Worm (Caenorhabditis elegans) whole organism, midembryonic: ENCODE data around the gene maa-1.

Experiments used
- T22C8.4 ChIP-seq: fragments of 200-800 bp; sonication (Bioruptor generic); IDR thresholded peaks from 2 replicates; pipeline ENCODE4 v1.3.6; 2022; ENCODE audit warnings: missing genetic modification characterization, missing compliant biosample characterization
- cog-1 ChIP-seq: sonication (generic microtip); optimal IDR thresholded peaks from 2 replicates; lab custom pipeline; 2016; ENCODE audit warnings: missing genetic modification characterization, missing compliant biosample characterization
- flt-1 ChIP-seq: fragments of 200-800 bp; sonication (Bioruptor generic); IDR thresholded peaks from 2 replicates; pipeline ENCODE4 v1.3.6; 2022; ENCODE audit warnings: missing genetic modification characterization, missing compliant biosample characterization
- klf-2 ChIP-seq: fragments of 200-800 bp; sonication (Bioruptor generic); conservative IDR thresholded peaks from 2 replicates; pipeline ENCODE4 v1.3.6; 2022; ENCODE audit warnings: missing genetic modification reagents, missing genetic modification characterization, missing compliant biosample characterization
- med-1 ChIP-seq: sonication (generic microtip); optimal IDR thresholded peaks from 2 replicates; lab custom pipeline; 2017; ENCODE audit warnings: missing genetic modification characterization, mild to moderate bottlenecking, missing compliant biosample characterization, antibody characterized with exemption, missing genetic modification reagents; ENCODE audit not compliant: insufficient read depth
- ref-1 ChIP-seq: fragments of 200-800 bp; sonication (Bioruptor generic); conservative IDR thresholded peaks from 2 replicates; pipeline ENCODE4 v1.3.6; 2022; ENCODE audit warnings: missing genetic modification reagents, missing genetic modification characterization, missing compliant biosample characterization
- tab-1 ChIP-seq: fragments of 200-800 bp; sonication (Bioruptor generic); IDR thresholded peaks from 2 replicates; pipeline ENCODE4 v1.3.6; 2022; ENCODE audit warnings: missing genetic modification characterization, missing compliant biosample characterization
- ztf-23 ChIP-seq: fragments of 200-800 bp; sonication (Bioruptor generic); IDR thresholded peaks from 2 replicates; pipeline ENCODE4 v1.3.6; 2022; ENCODE audit warnings: missing genetic modification reagents, missing genetic modification characterization, missing compliant biosample characterization
- ztf-29 ChIP-seq: fragments of 200-800 bp; sonication (Bioruptor generic); IDR thresholded peaks from 2 replicates; pipeline ENCODE4 v1.3.6; 2022; ENCODE audit warnings: missing genetic modification reagents, missing genetic modification characterization, missing compliant biosample characterization

maa-1 gene

DNA sequence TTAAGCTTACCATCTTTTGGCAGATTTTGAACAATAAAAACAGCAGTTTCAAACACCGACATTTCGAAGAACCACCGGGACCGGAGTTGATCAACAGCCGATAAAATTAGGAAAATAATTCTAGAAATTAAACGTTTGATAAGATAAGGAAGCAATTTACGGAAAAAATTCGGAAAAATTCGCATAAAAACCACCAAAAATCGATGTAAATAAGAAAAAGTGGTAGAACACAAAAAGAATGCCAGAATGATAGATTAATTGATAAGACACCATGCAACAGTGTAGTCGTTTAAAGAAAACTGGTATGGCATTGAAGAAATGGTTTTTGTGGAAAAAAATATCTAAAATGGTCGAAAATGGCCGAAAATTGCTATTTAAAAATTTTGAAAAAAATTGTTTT, at the start of gene maa-1:
TSS of gene maa-1 (minus strand) at position 120 of the 400 bp plus-strand sequence.
- TF ChIP-seq ref-1 (GFP tag; lab: Robert Waterston, UW) (no peak), klf-2 (GFP tag; lab: Robert Waterston, UW) (no peak), ztf-29 (GFP tag; lab: Robert Waterston, UW) (no peak), flt-1 (GFP tag; lab: Robert Waterston, UW) (no peak), med-1 (GFP tag; lab: Kevin White, UChicago) (no peak), tab-1 (GFP tag; lab: Robert Waterston, UW) (no peak), cog-1 (no peak), T22C8.4 (GFP tag; lab: Robert Waterston, UW) (no peak), ztf-23 (GFP tag; lab: Robert Waterston, UW) (no peak)

DNA sequence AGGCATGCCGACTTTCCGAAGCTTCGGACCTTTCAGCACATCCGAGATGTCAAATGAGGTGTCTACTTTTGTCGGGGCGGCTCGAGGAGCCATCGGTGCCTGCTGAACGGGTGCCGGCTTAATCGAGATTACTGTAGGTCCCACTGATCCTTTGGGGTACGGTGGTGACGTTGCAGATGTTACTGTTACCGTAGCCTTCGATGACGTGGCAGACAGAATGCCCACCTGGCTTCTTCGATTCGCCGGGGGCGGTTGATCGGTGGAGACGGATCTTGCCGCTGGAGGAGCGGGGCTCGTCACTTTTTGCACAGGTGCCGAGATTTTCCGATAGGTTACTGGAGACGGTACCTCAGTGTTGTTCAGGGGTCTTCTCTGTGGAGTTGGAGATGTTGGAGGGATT, 49.3 kb upstream of the maa-1 start:
- TF ChIP-seq tab-1 (GFP tag; lab: Robert Waterston, UW): no peak
- TF ChIP-seq T22C8.4 (GFP tag; lab: Robert Waterston, UW): no peak
- no peak for TF ChIP-seq klf-2 (GFP tag; lab: Robert Waterston, UW)
- no peak for TF ChIP-seq flt-1 (GFP tag; lab: Robert Waterston, UW)
- no peak for TF ChIP-seq cog-1
- no peak for TF ChIP-seq ref-1 (GFP tag; lab: Robert Waterston, UW)
- TF ChIP-seq med-1 (GFP tag; lab: Kevin White, UChicago): no peak
- no peak for TF ChIP-seq ztf-29 (GFP tag; lab: Robert Waterston, UW)
- no peak for TF ChIP-seq ztf-23 (GFP tag; lab: Robert Waterston, UW)

DNA sequence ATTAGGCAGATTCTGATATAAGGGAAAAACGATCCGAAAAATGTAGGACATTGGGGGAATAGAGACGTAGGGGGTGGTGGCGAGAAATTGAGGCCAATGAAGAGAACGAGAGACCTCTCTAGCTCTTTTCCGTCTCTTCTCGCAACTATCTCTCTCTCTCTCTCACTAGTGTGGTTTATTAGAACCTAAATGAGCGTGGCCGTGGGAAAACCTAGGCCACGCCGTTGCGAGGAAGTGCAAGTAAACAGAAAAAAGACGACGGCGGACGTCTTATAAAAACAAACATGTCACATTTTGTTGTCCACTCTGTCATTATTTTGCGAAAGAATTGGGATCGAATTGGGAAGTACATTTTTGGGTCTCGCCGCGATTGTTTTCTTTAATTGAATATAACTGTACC, 47.7 kb upstream of the maa-1 start:
- TF ChIP-seq cog-1: peak; percentile 64
- 0 out of 2 replicates have a peak, but pooled peaks have one; percentile 46 for TF ChIP-seq flt-1 (GFP tag; lab: Robert Waterston, UW)
- no peak for TF ChIP-seq ref-1 (GFP tag; lab: Robert Waterston, UW)
- peak; percentile 55; the same call in 1 of the 2 replicates for TF ChIP-seq ztf-23 (GFP tag; lab: Robert Waterston, UW)

DNA sequence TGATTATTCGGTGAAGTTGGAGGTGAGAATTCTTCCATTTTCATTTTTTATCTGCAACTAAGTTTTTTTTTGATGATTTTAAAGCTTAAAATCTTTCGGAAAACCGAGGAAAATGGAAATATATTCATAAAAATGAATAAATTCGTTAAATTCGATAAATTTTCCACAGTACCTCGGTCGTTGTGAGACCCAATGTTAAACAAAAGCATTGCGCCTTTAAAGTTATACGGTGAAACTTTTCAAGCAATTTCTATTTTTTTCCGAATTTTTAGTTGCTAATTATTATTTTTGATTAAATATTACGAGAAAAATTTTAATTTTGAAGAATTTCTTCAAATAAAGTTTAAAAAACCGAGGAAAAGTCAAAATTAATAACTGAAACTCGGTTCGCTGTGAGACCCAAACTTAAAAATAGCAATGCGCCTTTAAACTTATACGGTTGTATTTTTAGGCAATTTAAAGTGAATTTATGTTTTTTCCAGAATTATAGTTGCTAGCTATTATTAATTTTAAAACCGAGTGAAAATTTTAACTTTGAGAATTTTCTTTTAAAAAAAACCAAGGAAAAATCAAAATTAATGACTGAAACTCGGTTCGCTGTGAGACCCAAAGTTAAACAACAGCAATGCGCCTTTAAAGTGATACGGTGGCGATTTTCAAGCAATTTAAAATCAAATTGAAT, 47.0 kb upstream of the maa-1 start, which contains the start of gene taf-12:
TSS of gene taf-12 (minus strand) at position 51 of the 682 bp plus-strand sequence.
- TF ChIP-seq tab-1 (GFP tag; lab: Robert Waterston, UW) (no peak), T22C8.4 (GFP tag; lab: Robert Waterston, UW) (no peak), flt-1 (GFP tag; lab: Robert Waterston, UW) (no peak), klf-2 (GFP tag; lab: Robert Waterston, UW) (no peak), ztf-29 (GFP tag; lab: Robert Waterston, UW) (no peak)

DNA sequence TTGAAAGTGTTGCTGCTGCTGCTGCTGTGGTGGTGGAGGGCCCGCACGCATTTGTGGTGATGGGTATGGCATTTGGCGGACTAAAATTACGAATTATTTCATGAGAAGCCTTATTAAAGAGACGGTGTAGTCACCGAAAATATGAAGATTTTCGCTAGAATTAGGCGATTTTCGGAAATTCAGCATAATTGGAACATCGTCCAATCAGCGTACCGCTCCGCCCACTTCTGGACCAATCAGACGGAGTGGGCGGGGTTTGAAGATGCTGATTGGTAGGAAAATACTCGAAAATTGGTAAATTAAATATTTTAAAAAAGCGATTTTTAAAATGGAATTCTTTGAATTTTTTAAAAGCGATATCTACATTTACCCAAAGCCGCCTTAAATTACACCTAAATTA, 43.8 kb upstream of the maa-1 start:
- TF ChIP-seq ztf-23 (GFP tag; lab: Robert Waterston, UW) (no peak), ref-1 (GFP tag; lab: Robert Waterston, UW) (no peak), ztf-29 (GFP tag; lab: Robert Waterston, UW) (no peak), T22C8.4 (GFP tag; lab: Robert Waterston, UW) (no peak), tab-1 (GFP tag; lab: Robert Waterston, UW) (no peak), med-1 (GFP tag; lab: Kevin White, UChicago) (no peak), klf-2 (GFP tag; lab: Robert Waterston, UW) (no peak), cog-1 (no peak), flt-1 (GFP tag; lab: Robert Waterston, UW) (no peak)

DNA sequence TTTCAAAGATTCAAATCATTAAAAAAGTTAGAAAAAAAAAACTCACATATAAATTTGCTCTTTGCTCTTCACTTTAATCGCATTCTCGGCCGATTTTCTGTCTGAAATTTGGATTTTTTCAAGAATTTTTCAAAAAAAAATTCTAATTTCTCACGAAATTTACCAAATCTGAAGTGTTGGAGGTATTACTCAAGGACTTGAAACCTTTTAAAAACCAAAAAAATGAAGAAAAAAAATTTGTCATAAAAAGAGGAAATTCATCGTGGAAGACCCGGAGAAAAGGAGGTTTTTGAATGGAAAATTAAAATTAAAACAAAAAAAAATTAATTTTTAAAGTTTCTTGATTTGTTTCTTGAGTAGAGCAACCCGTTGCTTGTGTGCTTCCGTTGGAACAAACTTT, 39.8 kb upstream of the maa-1 start, which contains the start of gene Y56A3A.2:
TSS of gene Y56A3A.2 (minus strand) at position 101 of the 400 bp plus-strand sequence.
- TF ChIP-seq klf-2 (GFP tag; lab: Robert Waterston, UW) (no peak), ztf-29 (GFP tag; lab: Robert Waterston, UW) (no peak), cog-1 (no peak), flt-1 (GFP tag; lab: Robert Waterston, UW) (no peak), ref-1 (GFP tag; lab: Robert Waterston, UW) (no peak), tab-1 (GFP tag; lab: Robert Waterston, UW) (no peak), T22C8.4 (GFP tag; lab: Robert Waterston, UW) (no peak), ztf-23 (GFP tag; lab: Robert Waterston, UW) (no peak), med-1 (GFP tag; lab: Kevin White, UChicago) (no peak)

DNA sequence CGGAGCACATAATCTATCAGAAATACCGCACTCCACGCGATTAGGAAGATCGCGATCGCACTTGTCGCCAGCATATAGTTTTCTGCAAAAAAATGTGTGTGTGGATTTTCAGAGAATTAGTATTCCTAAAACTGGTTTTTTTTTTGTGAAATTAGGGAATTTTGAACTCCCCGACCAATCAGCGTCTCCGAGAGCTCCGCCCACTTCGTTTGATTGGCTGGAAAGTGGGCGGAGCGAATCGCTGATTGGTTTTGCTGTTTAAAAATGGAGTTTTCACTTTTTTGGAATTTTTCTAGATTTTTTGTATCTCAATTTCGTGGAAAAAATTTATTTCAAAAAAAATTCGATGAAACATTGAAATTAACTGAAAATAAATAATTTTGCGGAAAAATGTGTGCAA, 38.8 kb upstream of the maa-1 start:
- TF ChIP-seq tab-1 (GFP tag; lab: Robert Waterston, UW) (no peak), cog-1 (no peak), ztf-29 (GFP tag; lab: Robert Waterston, UW) (no peak), flt-1 (GFP tag; lab: Robert Waterston, UW) (no peak)

DNA sequence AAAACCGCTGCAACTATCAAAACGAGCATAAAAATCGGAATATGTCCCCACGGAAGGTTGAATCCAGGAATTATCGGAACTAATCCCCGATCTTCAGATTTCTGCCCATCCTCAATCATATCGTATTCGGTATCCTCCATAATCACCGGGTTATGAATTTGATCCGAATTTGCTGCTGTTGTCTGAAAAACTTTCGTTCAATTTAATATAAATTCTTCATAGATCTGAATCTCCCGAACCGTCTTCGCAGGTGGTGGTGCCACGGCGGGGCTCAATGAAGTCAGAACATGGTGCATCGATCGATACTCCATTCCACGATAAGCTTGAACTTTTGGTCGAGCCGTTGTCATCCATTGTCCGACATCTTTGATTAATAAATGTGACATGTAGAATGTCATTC, 34.5 kb upstream of the maa-1 start:
- TF ChIP-seq tab-1 (GFP tag; lab: Robert Waterston, UW) (no peak), ztf-23 (GFP tag; lab: Robert Waterston, UW) (no peak), T22C8.4 (GFP tag; lab: Robert Waterston, UW) (no peak), ref-1 (GFP tag; lab: Robert Waterston, UW) (no peak), med-1 (GFP tag; lab: Kevin White, UChicago) (no peak), ztf-29 (GFP tag; lab: Robert Waterston, UW) (no peak), cog-1 (no peak), klf-2 (GFP tag; lab: Robert Waterston, UW) (no peak), flt-1 (GFP tag; lab: Robert Waterston, UW) (no peak)

DNA sequence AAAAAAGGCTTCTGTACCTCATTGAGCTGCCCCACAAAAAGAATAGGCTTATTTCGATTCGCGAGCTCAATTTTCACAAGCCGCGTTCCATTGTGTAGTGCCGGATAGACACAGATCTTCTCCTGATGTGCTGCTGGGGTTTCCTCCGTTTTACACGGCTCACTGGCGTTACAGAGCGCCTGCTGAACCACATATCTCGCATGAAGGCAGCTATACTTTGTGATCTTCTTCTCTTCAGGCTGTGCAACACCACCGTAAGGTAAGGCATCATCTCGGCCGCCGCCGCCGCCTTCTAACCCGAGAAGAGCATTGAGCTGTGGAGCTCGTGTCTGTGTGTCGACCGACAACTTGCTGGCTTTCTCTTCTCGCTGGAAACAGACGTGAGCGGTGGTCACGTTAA, 31.2 kb upstream of the maa-1 start:
- no peak for TF ChIP-seq klf-2 (GFP tag; lab: Robert Waterston, UW)
- no peak for TF ChIP-seq ztf-29 (GFP tag; lab: Robert Waterston, UW)
